Fruit fly (Drosophila melanogaster) whole organism, prepupa: ENCODE results near the gene CG17855.
A peak's percentile ranks its signal among the peaks of the same experiment; 100 is the strongest.

Experiments used
- CG11762 ChIP-seq: fragments of 200-800 bp; sonication (Bioruptor generic); optimal IDR thresholded peaks from 3 replicates; lab custom pipeline; 2016; ENCODE audit warnings: missing biosample characterization, missing genetic modification characterization; ENCODE audit not compliant: insufficient read depth
- CG6163 ChIP-seq: fragments of 200-800 bp; sonication (Bioruptor generic); IDR thresholded peaks from 3 replicates; pipeline ENCODE4 v1.3.6; 2022; ENCODE audit warnings: missing biosample characterization, missing genetic modification characterization
- CG6854 ChIP-seq: fragments of 200-800 bp; sonication (Bioruptor generic); optimal IDR thresholded peaks from 2 replicates; lab custom pipeline; 2017; ENCODE audit warnings: missing biosample characterization, mild to moderate bottlenecking, missing genetic modification characterization
- CG9139 ChIP-seq: fragments of 200-800 bp; sonication (Bioruptor generic); optimal IDR thresholded peaks from 3 replicates; lab custom pipeline; 2017; ENCODE audit warnings: missing biosample characterization, mild to moderate bottlenecking, missing genetic modification characterization
- Gug ChIP-seq: fragments of 200-800 bp; sonication (Bioruptor generic); IDR thresholded peaks from 2 replicates; pipeline ENCODE4 v1.3.6; 2022; ENCODE audit warnings: missing biosample characterization, missing genetic modification characterization
- OdsH ChIP-seq: fragments of 200-800 bp; sonication (Bioruptor generic); optimal IDR thresholded peaks from 3 replicates; lab custom pipeline; 2016; ENCODE audit warnings: missing biosample characterization, missing genetic modification characterization
- fd59A ChIP-seq: fragments of 200-800 bp; sonication (Bioruptor generic); optimal IDR thresholded peaks from 2 replicates; lab custom pipeline; 2017; ENCODE audit warnings: missing biosample characterization, mild to moderate bottlenecking, missing genetic modification characterization, missing genetic modification reagents
- ss ChIP-seq, 2 experiments: fragments of 200-800 bp; sonication (Bioruptor generic); optimal IDR thresholded peaks; 2 replicates in 1 of 2; 3 replicates in 1 of 2; lab custom pipeline; 2017 to 2018; ENCODE audit warnings: mild to moderate bottlenecking in 2 of 2, missing biosample characterization in 2 of 2, missing genetic modification characterization in 2 of 2, moderate library complexity in 1 of 2
- topi ChIP-seq: fragments of 200-800 bp; sonication (Bioruptor generic); optimal IDR thresholded peaks from 3 replicates; lab custom pipeline; 2016; ENCODE audit warnings: missing biosample characterization, missing genetic modification characterization

dm6 chr2L:9510429-9510828 is 29.9 kb upstream of the CG17855 start:
- no peak for TF ChIP-seq CG11762 (GFP tag; lab: Kevin White, UChicago)
- no peak for TF ChIP-seq fd59A (GFP tag; lab: Kevin White, UChicago)
- TF ChIP-seq ss (GFP tag; optimal IDR thresholded peaks at IDR 0.05; lab: Kevin White, UChicago): peak in 1 of 2 experiments; percentile 32
- no peak for TF ChIP-seq CG6854
- TF ChIP-seq CG9139 (GFP tag; lab: Kevin White, UChicago): no peak
- no peak for TF ChIP-seq topi
- no peak for TF ChIP-seq Gug (GFP tag; lab: Robert Waterston, UW)
- no peak for TF ChIP-seq CG6163 (GFP tag; lab: Robert Waterston, UW)
- TF ChIP-seq OdsH: no peak
